Worm (Caenorhabditis elegans) whole organism, L4 larva: ENCODE results near the gene srh-17.

Experiments
- Y5F2A.4 ChIP-seq: fragments of 200-800 bp; sonication (Bioruptor generic); optimal IDR thresholded peaks from 2 replicates; lab custom pipeline; 2018; ENCODE audit warnings: mild to moderate bottlenecking, missing genetic modification characterization, missing compliant biosample characterization
- hlh-11 ChIP-seq: fragments of 200-800 bp; sonication (Bioruptor generic); optimal IDR thresholded peaks from 2 replicates; lab custom pipeline; 2018; ENCODE audit warnings: mild to moderate bottlenecking, missing genetic modification characterization, missing compliant biosample characterization
- ztf-11 ChIP-seq: fragments of 150-350 bp; optimal IDR thresholded peaks from 2 replicates; lab custom pipeline; 2014; ENCODE audit warnings: missing biosample characterization, missing genetic modification characterization

DNA sequence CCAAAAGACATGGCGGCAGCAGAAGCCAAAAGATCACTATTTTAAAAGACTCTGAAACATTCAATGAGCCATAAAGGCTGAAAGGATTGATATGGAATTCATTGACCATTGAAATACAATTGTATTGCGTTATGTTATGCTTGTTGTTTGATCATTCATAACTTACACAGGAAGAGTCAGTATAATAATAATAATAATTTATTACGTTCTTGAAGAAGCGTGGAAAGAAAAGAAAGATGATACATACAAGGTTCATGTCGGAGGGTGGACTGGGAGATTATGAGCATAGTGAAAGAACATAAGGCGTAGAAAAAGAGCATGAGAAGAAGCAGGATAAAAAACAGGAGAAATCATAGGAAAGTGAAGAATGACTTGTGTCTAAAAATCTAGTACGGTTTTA is 21.0 kb upstream of the srh-17 start, which contains the start of gene F43D2.7:
- TF ChIP-seq Y5F2A.4 (GFP tag; lab: Kevin White, UChicago) (no peak), ztf-11 (tag; lab: Kevin White, UChicago) (no peak), hlh-11 (tag; lab: Kevin White, UChicago) (no peak)
